Worm (Caenorhabditis elegans): ENCODE measurements around the gene T07A9.14.

T07A9.14 gene

DNA sequence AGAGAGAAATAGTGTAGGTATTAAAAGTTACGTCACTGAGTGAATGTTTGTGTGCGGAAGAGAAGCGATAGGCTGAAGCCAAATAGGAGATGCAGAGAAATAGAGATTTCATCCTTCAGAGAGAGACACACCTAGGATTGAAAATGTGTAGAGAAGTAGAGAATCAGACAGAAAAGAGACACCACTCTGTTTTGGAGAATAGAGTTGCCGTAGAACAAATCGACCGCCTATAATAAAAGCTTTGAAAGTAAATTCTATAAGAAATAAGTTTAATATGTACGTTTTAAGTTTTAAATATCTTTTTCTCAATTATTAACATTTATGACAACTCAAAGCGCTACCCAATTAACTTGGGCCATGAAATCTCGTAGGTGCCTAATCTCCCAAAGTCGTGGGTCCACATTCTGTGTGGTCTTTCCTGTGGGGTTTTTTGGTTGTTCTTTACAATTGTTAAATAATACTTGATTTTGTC is 24.0 kb downstream of the T07A9.14 start, which contains the start of gene T07A9.12 (continued):
- TF ChIP-seq unc-86 (tag; optimal IDR thresholded peaks at IDR 0.05) (peak; percentile 51), lin-15B (tag; optimal IDR thresholded peaks at IDR 0.05) (peak; percentile 17), snpc-4 (tag; optimal IDR thresholded peaks at IDR 0.05) (no peak), grh-1 (GFP tag; IDR thresholded peaks at IDR 0.05) (no peak), nhr-20 (tag; optimal IDR thresholded peaks at IDR 0.05) (peak; percentile 81), rnt-1 (tag; optimal IDR thresholded peaks at IDR 0.05) (peak; percentile 82), unc-62 (GFP tag; optimal IDR thresholded peaks at IDR 0.05) (no peak), ceh-90 (tag; optimal IDR thresholded peaks at IDR 0.05) (peak; percentile 33), hlh-4 (tag; optimal IDR thresholded peaks at IDR 0.05) (no peak), egl-13 (tag; optimal IDR thresholded peaks at IDR 0.05) (peak; percentile 54), egl-27 (tag; optimal IDR thresholded peaks at IDR 0.05) (peak in 1 of 2 experiments; percentile 50), mab-9 (GFP tag; IDR thresholded peaks at IDR 0.05) (no peak), skn-1 (tag; optimal IDR thresholded peaks at IDR 0.05) (peak; percentile 44), C04F5.9 (tag; optimal IDR thresholded peaks at IDR 0.05) (peak; percentile 51), lsy-2 (tag; optimal IDR thresholded peaks at IDR 0.05) (peak; percentile 82 to 88), tbx-2 (tag; optimal IDR thresholded peaks at IDR 0.05) (peak; percentile 82), hlh-17 (GFP tag; optimal IDR thresholded peaks at IDR 0.05; ENCODE audit: borderline replicate concordance) (no peak), jun-1 (tag; optimal IDR thresholded peaks at IDR 0.05) (peak; percentile 63), lin-39 (tag; optimal IDR thresholded peaks at IDR 0.05) (no peak), elt-2 (tag; optimal IDR thresholded peaks at IDR 0.05) (peak; percentile 66), fkh-10 (GFP tag; optimal IDR thresholded peaks at IDR 0.05) (peak; percentile 5), ama-1 (optimal IDR thresholded peaks at IDR 0.05) (no peak), nhr-28 (tag; optimal IDR thresholded peaks at IDR 0.05) (no peak), hpl-2 (GFP tag; optimal IDR thresholded peaks at IDR 0.05) (no peak), sptf-1 (tag; optimal IDR thresholded peaks at IDR 0.05) (no peak), nhr-237 (tag; optimal IDR thresholded peaks at IDR 0.05) (peak; percentile 42), ztf-11 (tag; optimal IDR thresholded peaks at IDR 0.05) (peak in 1 of 2 experiments; percentile 43), elt-3 (tag; optimal IDR thresholded peaks at IDR 0.05) (no peak), nhr-90 (tag; optimal IDR thresholded peaks at IDR 0.05; ENCODE audit: poor library complexity) (peak; percentile 77), fkh-8 (tag; optimal IDR thresholded peaks at IDR 0.05) (peak; percentile 83), mep-1 (tag; optimal IDR thresholded peaks at IDR 0.05) (peak; percentile 86), nhr-76 (tag; optimal IDR thresholded peaks at IDR 0.05) (no peak), xbp-1 (tag; optimal IDR thresholded peaks at IDR 0.05) (peak; percentile 69), lin-14 (GFP tag; optimal IDR thresholded peaks at IDR 0.05) (no peak), ceh-63 (GFP tag; optimal IDR thresholded peaks at IDR 0.05) (no peak), fkh-4 (tag; optimal IDR thresholded peaks at IDR 0.05; ENCODE audit: borderline replicate concordance) (no peak), ztf-4 (tag; optimal IDR thresholded peaks at IDR 0.05) (no peak), aly-2 (tag; optimal IDR thresholded peaks at IDR 0.05) (peak; percentile 36), blmp-1 (tag; optimal IDR thresholded peaks at IDR 0.05) (peak; percentile 32), isw-1 (GFP tag; IDR thresholded peaks at IDR 0.05) (peak; percentile 47), unc-30 (tag; optimal IDR thresholded peaks at IDR 0.05) (no peak), mdl-1 (tag; optimal IDR thresholded peaks at IDR 0.05) (peak in 1 of 2 experiments; percentile 50), nhr-11 (tag; optimal IDR thresholded peaks at IDR 0.05) (no peak), ces-1 (GFP tag; optimal IDR thresholded peaks at IDR 0.05) (no peak), mef-2 (tag; optimal IDR thresholded peaks at IDR 0.05) (peak; percentile 23), C16A3.4 (tag; optimal IDR thresholded peaks at IDR 0.05) (peak; percentile 85), nhr-77 (tag; optimal IDR thresholded peaks at IDR 0.05) (peak; percentile 55), nhr-19 (GFP tag; conservative IDR thresholded peaks at IDR 0.05) (peak; percentile 73), Y116A8C.19 (tag; optimal IDR thresholded peaks at IDR 0.05; ENCODE audit: borderline replicate concordance) (peak; percentile 41), efl-3 (GFP tag; optimal IDR thresholded peaks at IDR 0.05) (no peak), swsn-7 (tag; optimal IDR thresholded peaks at IDR 0.05) (peak; percentile 80), efl-1 (optimal IDR thresholded peaks at IDR 0.05) (peak; percentile 76 to 84), efl-1 (GFP tag; optimal IDR thresholded peaks at IDR 0.05 in 1 of 2) (peak; percentile 41 to 92), zip-4 (GFP tag; optimal IDR thresholded peaks at IDR 0.05) (no peak)

Data from whole organism, L1 larva.